Fruit fly (Drosophila melanogaster): ENCODE measurements around the gene CG33310.

dm6 chr2L:15055105-15055504 is 28.4 kb downstream of the CG33310 start:
- TF ChIP-seq CG10631 (GFP tag; optimal IDR thresholded peaks at IDR 0.05) (no peak), CG7368 (GFP tag; optimal IDR thresholded peaks at IDR 0.05) (no peak), topi (GFP tag; optimal IDR thresholded peaks at IDR 0.05) (no peak), dsx (GFP tag; optimal IDR thresholded peaks at IDR 0.05; ENCODE audit: poor library complexity, severe bottlenecking) (no peak), fd85E (GFP tag; optimal IDR thresholded peaks at IDR 0.05) (no peak), Hr38 (GFP tag; optimal IDR thresholded peaks at IDR 0.05) (no peak), svp (GFP tag) (no peak), CG4318 (GFP tag; optimal IDR thresholded peaks at IDR 0.05) (no peak), CG16779 (tag; optimal IDR thresholded peaks at IDR 0.05) (no peak), Gug (GFP tag; IDR thresholded peaks at IDR 0.05) (no peak), Sox102F (GFP tag; optimal IDR thresholded peaks at IDR 0.05) (no peak), ss (GFP tag; optimal IDR thresholded peaks at IDR 0.05) (no peak)

Measured in whole organism, prepupa.